Worm (Caenorhabditis elegans): ENCODE results near the gene srlf-7.

DNA sequence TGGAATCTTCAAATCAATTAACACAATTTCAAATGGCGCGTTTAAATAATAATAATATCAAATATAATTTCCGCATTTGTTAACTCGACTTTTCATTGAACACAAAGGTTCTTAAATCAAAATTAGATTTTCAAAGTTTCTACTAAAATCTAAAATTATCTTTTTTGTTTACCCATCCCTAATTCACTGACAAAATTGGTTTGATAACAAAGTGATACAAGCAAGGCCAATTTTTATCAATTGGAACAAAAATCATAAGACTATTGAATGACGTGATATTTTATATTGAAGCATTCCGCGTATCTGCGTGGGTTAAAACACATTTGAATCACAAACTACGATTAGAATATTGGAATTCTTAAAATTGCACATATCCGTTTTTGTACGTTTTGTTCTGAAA is 1.3 kb downstream of the srlf-7 start:
- no peak for TF ChIP-seq nhr-90 (tag; optimal IDR thresholded peaks at IDR 0.05)
- TF ChIP-seq akir-1 (GFP tag; optimal IDR thresholded peaks at IDR 0.05), result no peak
- TF ChIP-seq ama-1 (optimal IDR thresholded peaks at IDR 0.05), result no peak
- no peak for TF ChIP-seq ama-1 (GFP tag; optimal IDR thresholded peaks at IDR 0.05)
- no peak for TF ChIP-seq C06A6.2 (GFP tag; conservative IDR thresholded peaks at IDR 0.05)
- no peak for TF ChIP-seq unc-130 (GFP tag; optimal IDR thresholded peaks at IDR 0.05)
- no peak for TF ChIP-seq K11D2.4 (GFP tag; IDR thresholded peaks at IDR 0.05)
- no peak for TF ChIP-seq ceh-40 (GFP tag; IDR thresholded peaks at IDR 0.05)
- no peak for TF ChIP-seq ceh-91 (GFP tag; IDR thresholded peaks at IDR 0.05)
- no peak for TF ChIP-seq K12H6.12 (tag; optimal IDR thresholded peaks at IDR 0.05)
- no peak for TF ChIP-seq ztf-25 (GFP tag; IDR thresholded peaks at IDR 0.05)
- TF ChIP-seq bed-1 (GFP tag; IDR thresholded peaks at IDR 0.05), result no peak
- no peak for TF ChIP-seq hlh-12 (tag; optimal IDR thresholded peaks at IDR 0.05)
- TF ChIP-seq bed-2 (GFP tag; IDR thresholded peaks at IDR 0.05), result no peak
